Fruit fly (Drosophila melanogaster) whole organism, embryonic: ENCODE data around the gene CG32554.

Experiments used
- Antp ChIP-seq: fragments of 200-800 bp; sonication (Bioruptor generic); optimal IDR thresholded peaks from 3 replicates; lab custom pipeline; 2016; ENCODE audit warnings: missing biosample characterization, missing genetic modification characterization
- Atf3 ChIP-seq: fragments of 200-800 bp; sonication (Bioruptor generic); optimal IDR thresholded peaks from 3 replicates; lab custom pipeline; 2016; ENCODE audit warnings: missing biosample characterization, missing genetic modification characterization
- CG10431 ChIP-seq: fragments of 200-800 bp; sonication (Bioruptor generic); optimal IDR thresholded peaks from 3 replicates; lab custom pipeline; 2018; ENCODE audit warnings: missing biosample characterization, mild to moderate bottlenecking, missing genetic modification characterization
- CG10959 ChIP-seq: fragments of 200-800 bp; sonication (Bioruptor generic); IDR thresholded peaks from 2 replicates; pipeline ENCODE4 v1.3.6; 2022; ENCODE audit warnings: missing biosample characterization, missing genetic modification characterization
- CG11247 ChIP-seq: fragments of 200-800 bp; sonication (Bioruptor generic); IDR thresholded peaks from 2 replicates; pipeline ENCODE4 v1.3.6; 2022; ENCODE audit warnings: missing biosample characterization, missing genetic modification characterization
- CG12104 ChIP-seq: fragments of 200-800 bp; sonication (Bioruptor generic); optimal IDR thresholded peaks from 3 replicates; lab custom pipeline; 2016; ENCODE audit warnings: missing biosample characterization, missing genetic modification characterization
- CG14667 ChIP-seq: fragments of 200-800 bp; sonication (Bioruptor generic); IDR thresholded peaks from 2 replicates; pipeline ENCODE4 v1.3.6; 2022; ENCODE audit warnings: missing biosample characterization, missing genetic modification characterization
- CG17612 ChIP-seq: fragments of 200-800 bp; sonication (Bioruptor generic); IDR thresholded peaks from 2 replicates; pipeline ENCODE4 v1.3.6; 2022; ENCODE audit warnings: missing biosample characterization, missing genetic modification characterization
- CG18619 ChIP-seq: fragments of 200-800 bp; sonication (Bioruptor generic); optimal IDR thresholded peaks from 3 replicates; lab custom pipeline; 2017; ENCODE audit warnings: missing biosample characterization, mild to moderate bottlenecking, missing genetic modification characterization
- CG18764 ChIP-seq: fragments of 200-800 bp; sonication (Bioruptor generic); optimal IDR thresholded peaks from 3 replicates; lab custom pipeline; 2016; ENCODE audit warnings: missing biosample characterization, missing genetic modification characterization
- CG2120 ChIP-seq: fragments of 200-800 bp; sonication (Bioruptor generic); optimal IDR thresholded peaks from 3 replicates; lab custom pipeline; 2016; ENCODE audit warnings: missing biosample characterization, missing genetic modification characterization
- CG2889 ChIP-seq: fragments of 200-800 bp; sonication (Bioruptor generic); IDR thresholded peaks from 3 replicates; pipeline ENCODE4 v1.3.6; 2022; ENCODE audit warnings: missing biosample characterization, missing genetic modification characterization
- CG32772 ChIP-seq: fragments of 200-800 bp; sonication (Bioruptor generic); IDR thresholded peaks from 2 replicates; pipeline ENCODE4 v1.3.6; 2022; ENCODE audit warnings: missing biosample characterization, missing genetic modification characterization
- CG34224 ChIP-seq: fragments of 200-800 bp; sonication (Bioruptor generic); IDR thresholded peaks from 3 replicates; pipeline ENCODE4 v1.3.6; 2022; ENCODE audit warnings: missing biosample characterization, missing genetic modification characterization; ENCODE audit not compliant: partially characterized antibody
- CG3847 ChIP-seq: fragments of 200-800 bp; sonication (Bioruptor generic); IDR thresholded peaks from 2 replicates; pipeline ENCODE4 v1.3.6; 2022; ENCODE audit warnings: missing biosample characterization, missing genetic modification characterization
- CG43689 ChIP-seq: fragments of 200-800 bp; sonication (Bioruptor generic); IDR thresholded peaks from 2 replicates; pipeline ENCODE4 v1.3.6; 2022; ENCODE audit warnings: missing biosample characterization, missing genetic modification characterization
- CG5180 ChIP-seq: fragments of 200-800 bp; sonication (Bioruptor generic); optimal IDR thresholded peaks from 3 replicates; lab custom pipeline; 2017; ENCODE audit warnings: missing biosample characterization, missing genetic modification characterization, mild to moderate bottlenecking, moderate library complexity, missing genetic modification reagents
- CG8359 ChIP-seq: fragments of 200-800 bp; sonication (Bioruptor generic); optimal IDR thresholded peaks from 2 replicates; lab custom pipeline; 2017; ENCODE audit warnings: missing biosample characterization, mild to moderate bottlenecking, missing genetic modification characterization, borderline replicate concordance
- CG9215 ChIP-seq: fragments of 200-800 bp; sonication (Bioruptor generic); IDR thresholded peaks from 2 replicates; pipeline ENCODE4 v1.3.6; 2022; ENCODE audit warnings: missing biosample characterization, missing genetic modification characterization
- Camta ChIP-seq: fragments of 200-800 bp; sonication (Bioruptor generic); optimal IDR thresholded peaks from 2 replicates; lab custom pipeline; 2016; ENCODE audit warnings: missing biosample characterization, missing genetic modification characterization
- Gsc ChIP-seq: fragments of 200-800 bp; sonication (Bioruptor generic); IDR thresholded peaks from 2 replicates; pipeline ENCODE4 v1.3.6; 2022; ENCODE audit warnings: missing biosample characterization, missing genetic modification characterization
- Hmx ChIP-seq: fragments of 200-800 bp; sonication (Bioruptor generic); optimal IDR thresholded peaks from 2 replicates; lab custom pipeline; 2016; ENCODE audit warnings: missing biosample characterization, missing genetic modification characterization
- Hr51 ChIP-seq, 2 experiments: fragments of 200-800 bp; sonication (Bioruptor generic); optimal IDR thresholded peaks; 2 replicates in 1 of 2; 3 replicates in 1 of 2; lab custom pipeline; 2016 to 2018; ENCODE audit warnings: missing biosample characterization in 2 of 2, missing genetic modification characterization in 2 of 2, mild to moderate bottlenecking in 1 of 2, moderate library complexity in 1 of 2
- Max ChIP-seq: fragments of 200-800 bp; sonication (Bioruptor generic); optimal IDR thresholded peaks from 2 replicates; lab custom pipeline; 2016; ENCODE audit warnings: missing biosample characterization, mild to moderate bottlenecking, missing genetic modification characterization
- NfI ChIP-seq: fragments of 200-800 bp; sonication (Bioruptor generic); optimal IDR thresholded peaks from 3 replicates; lab custom pipeline; 2018; ENCODE audit warnings: missing biosample characterization, mild to moderate bottlenecking, missing genetic modification characterization, moderate library complexity
- Poxn ChIP-seq: fragments of 200-800 bp; sonication (Bioruptor generic); IDR thresholded peaks from 2 replicates; pipeline ENCODE4 v1.3.6; 2022; ENCODE audit warnings: missing biosample characterization, missing genetic modification characterization
- Sox102F ChIP-seq: fragments of 200-800 bp; sonication (Bioruptor generic); optimal IDR thresholded peaks from 2 replicates; lab custom pipeline; 2018; ENCODE audit warnings: missing biosample characterization, mild to moderate bottlenecking, missing genetic modification characterization, moderate library complexity
- YL-1 ChIP-seq: fragments of 200-800 bp; sonication (Bioruptor generic); optimal IDR thresholded peaks from 3 replicates; lab custom pipeline; 2017; ENCODE audit warnings: missing biosample characterization, mild to moderate bottlenecking, missing genetic modification characterization
- ap ChIP-seq: fragments of 200-800 bp; sonication (Bioruptor generic); IDR thresholded peaks from 2 replicates; pipeline ENCODE4 v1.3.6; 2022; ENCODE audit warnings: missing biosample characterization, missing genetic modification characterization
- ash1 ChIP-seq: fragments of 200-800 bp; sonication (Bioruptor generic); optimal IDR thresholded peaks from 2 replicates; lab custom pipeline; 2018; ENCODE audit warnings: missing biosample characterization, mild to moderate bottlenecking, missing genetic modification characterization
- croc ChIP-seq: fragments of 200-800 bp; sonication (Bioruptor generic); conservative IDR thresholded peaks from 3 replicates; pipeline ENCODE4 v1.3.6; 2022; ENCODE audit warnings: missing biosample characterization, missing genetic modification characterization
- en ChIP-seq: fragments of 200-800 bp; sonication (Bioruptor generic); optimal IDR thresholded peaks from 2 replicates; lab custom pipeline; 2016; ENCODE audit warnings: missing biosample characterization, missing genetic modification characterization
- eve ChIP-seq, 2 experiments: fragments of >200 bp; optimal IDR thresholded peaks; 2 replicates each; lab custom pipeline; 2017; ENCODE audit warnings: missing biosample characterization in 2 of 2, missing genetic modification characterization in 2 of 2
- eyg ChIP-seq: fragments of 200-800 bp; sonication (Bioruptor generic); optimal IDR thresholded peaks from 3 replicates; lab custom pipeline; 2016; ENCODE audit warnings: missing biosample characterization, missing genetic modification characterization
- fd102C ChIP-seq: fragments of 200-800 bp; sonication (Bioruptor generic); optimal IDR thresholded peaks from 2 replicates; lab custom pipeline; 2018; ENCODE audit warnings: missing biosample characterization, mild to moderate bottlenecking, missing genetic modification characterization, moderate library complexity
- fru ChIP-seq: fragments of >200 bp; optimal IDR thresholded peaks from 2 replicates; lab custom pipeline; 2017
- hth ChIP-seq: fragments of >200 bp; optimal IDR thresholded peaks from 2 replicates; lab custom pipeline; 2017; ENCODE audit warnings: inconsistent platforms
- inv ChIP-seq: fragments of 200-800 bp; sonication (Bioruptor generic); IDR thresholded peaks from 2 replicates; pipeline ENCODE4 v1.3.6; 2022; ENCODE audit warnings: missing biosample characterization, missing genetic modification characterization; ENCODE audit not compliant: partially characterized antibody
- jing ChIP-seq: fragments of 200-800 bp; sonication (Bioruptor generic); optimal IDR thresholded peaks from 2 replicates; lab custom pipeline; 2018; ENCODE audit warnings: missing biosample characterization, mild to moderate bottlenecking, missing genetic modification characterization
- ken ChIP-seq: fragments of 200-800 bp; sonication (Bioruptor generic); IDR thresholded peaks from 3 replicates; pipeline ENCODE4 v1.3.6; 2022; ENCODE audit warnings: missing biosample characterization, missing genetic modification characterization
- lola ChIP-seq, 3 experiments: fragments of >200 bp in 2 of 3; fragments of 200-800 bp in 1 of 3; sonication (Bioruptor generic) in 1 of 3; optimal IDR thresholded peaks; 2 replicates each; lab custom pipeline; 2017 to 2019; ENCODE audit warnings: missing biosample characterization in 3 of 3, missing genetic modification characterization in 3 of 3, mild to moderate bottlenecking in 1 of 3, moderate library complexity in 1 of 3
- nerfin-2 ChIP-seq: fragments of 200-800 bp; sonication (Bioruptor generic); IDR thresholded peaks from 2 replicates; pipeline ENCODE4 v1.3.6; 2022; ENCODE audit warnings: missing biosample characterization, missing genetic modification characterization; ENCODE audit not compliant: partially characterized antibody
- pros ChIP-seq: fragments of 200-800 bp; sonication (Bioruptor generic); optimal IDR thresholded peaks from 3 replicates; lab custom pipeline; 2019; ENCODE audit warnings: missing biosample characterization, mild to moderate bottlenecking, missing genetic modification characterization, moderate library complexity
- schlank ChIP-seq: fragments of 200-800 bp; sonication (Bioruptor generic); optimal IDR thresholded peaks from 2 replicates; lab custom pipeline; 2018; ENCODE audit warnings: missing biosample characterization, mild to moderate bottlenecking, missing genetic modification characterization
- sima ChIP-seq: fragments of 200-800 bp; sonication (Bioruptor generic); optimal IDR thresholded peaks from 2 replicates; lab custom pipeline; 2016; ENCODE audit warnings: missing biosample characterization, missing genetic modification characterization
- so ChIP-seq: fragments of 200-800 bp; sonication (Bioruptor generic); IDR thresholded peaks from 3 replicates; pipeline ENCODE4 v1.3.6; 2022; ENCODE audit warnings: missing biosample characterization, missing genetic modification characterization
- trem ChIP-seq: fragments of 200-800 bp; optimal IDR thresholded peaks from 3 replicates; lab custom pipeline; 2019; ENCODE audit warnings: missing biosample characterization, mild to moderate bottlenecking, missing genetic modification characterization, moderate library complexity
- twi ChIP-seq: fragments of 200-800 bp; optimal IDR thresholded peaks from 2 replicates; lab custom pipeline; 2019; ENCODE audit warnings: missing biosample characterization, mild to moderate bottlenecking, missing genetic modification characterization, moderate library complexity
- vnd ChIP-seq: fragments of 200-800 bp; sonication (Bioruptor generic); IDR thresholded peaks from 3 replicates; pipeline ENCODE4 v1.3.6; 2022; ENCODE audit warnings: missing biosample characterization, missing genetic modification characterization; ENCODE audit not compliant: partially characterized antibody

CG32554 gene

DNA sequence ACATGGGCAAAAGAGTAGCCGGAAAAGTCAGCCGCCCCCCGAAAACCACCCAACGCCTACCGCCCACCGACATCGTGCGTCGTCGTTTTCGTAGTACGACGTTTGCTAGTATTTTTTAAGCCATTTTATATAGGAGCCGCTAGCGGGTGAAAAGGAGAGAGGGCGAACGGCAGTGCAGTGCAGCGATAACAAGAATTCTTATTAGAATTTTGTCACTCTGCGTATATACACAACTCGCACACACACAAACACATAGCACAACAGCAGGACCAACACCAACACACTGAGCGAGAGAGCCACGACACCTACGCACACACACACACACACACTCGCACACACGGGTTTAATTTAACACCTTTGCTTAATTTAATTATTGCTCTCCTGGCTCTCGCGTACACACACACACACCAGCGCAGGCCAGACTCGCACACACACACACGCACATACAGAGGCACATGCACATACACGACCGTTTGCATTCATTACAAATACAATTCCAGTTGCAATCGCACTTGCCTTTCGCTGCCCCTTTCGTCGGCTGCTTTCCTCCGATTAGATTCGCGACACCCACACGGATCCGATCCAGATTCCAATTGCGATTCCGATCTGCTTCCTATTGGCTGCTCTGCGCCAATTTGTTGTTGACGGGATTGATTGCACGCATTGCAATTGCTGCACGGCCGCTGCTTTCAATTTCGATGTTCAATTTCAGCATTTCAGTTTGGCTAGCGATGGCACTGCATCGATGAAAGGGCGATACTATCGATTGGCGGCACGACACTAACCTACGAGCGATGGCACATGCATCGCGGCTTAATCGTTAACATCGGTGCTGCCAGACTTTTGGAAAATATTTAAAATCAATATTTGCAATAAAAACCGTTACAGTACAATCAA lies 25.4 kb downstream of the CG32554 start, which contains the start of gene Socs16D (continued):
- TF ChIP-seq sima (GFP tag; lab: Kevin White, UChicago) = no peak
- TF ChIP-seq inv (GFP tag; lab: Robert Waterston, UW) = peak; percentile 98
- TF ChIP-seq fru = no peak
- TF ChIP-seq CG43689 (GFP tag; lab: Robert Waterston, UW) = no peak
- TF ChIP-seq schlank (tag; lab: Kevin White, UChicago) = no peak
- TF ChIP-seq CG18764 (GFP tag; lab: Kevin White, UChicago) = no peak
- TF ChIP-seq CG3847 (GFP tag; lab: Robert Waterston, UW) = peak; percentile 89
- no peak for TF ChIP-seq Atf3
- no peak for TF ChIP-seq CG2889
- TF ChIP-seq ken (GFP tag; lab: Robert Waterston, UW) = 0 out of 3 replicates have a peak, but pooled peaks have one; percentile 34
- peak in 1 of 2 experiments; percentile 56 for TF ChIP-seq Hr51 (GFP tag; optimal IDR thresholded peaks at IDR 0.05; lab: Kevin White, UChicago)
- no peak for TF ChIP-seq fd102C
- TF ChIP-seq CG9215 (GFP tag; lab: Robert Waterston, UW) = no peak
- TF ChIP-seq CG14667 (GFP tag; lab: Robert Waterston, UW) = no peak
- TF ChIP-seq Antp (GFP tag; lab: Kevin White, UChicago) = peak; percentile 55
- TF ChIP-seq CG12104 (GFP tag; lab: Kevin White, UChicago) = no peak
- no peak for TF ChIP-seq ash1 (GFP tag; lab: Kevin White, UChicago)
- TF ChIP-seq CG32772 = no peak
- TF ChIP-seq CG10431 (GFP tag; lab: Kevin White, UChicago) = no peak
- peak; percentile 96 for TF ChIP-seq CG34224 (GFP tag; lab: Robert Waterston, UW)
- peak; percentile 94 for TF ChIP-seq vnd (GFP tag; lab: Robert Waterston, UW)
- TF ChIP-seq trem = peak; percentile 78
- TF ChIP-seq nerfin-2 (GFP tag; lab: Robert Waterston, UW) = peak; percentile 93
- TF ChIP-seq Max (GFP tag; lab: Kevin White, UChicago) = peak; percentile 34
- TF ChIP-seq CG10959 (GFP tag; lab: Robert Waterston, UW) = no peak
- no peak for TF ChIP-seq Hmx (GFP tag; lab: Kevin White, UChicago)
- TF ChIP-seq CG5180 = no peak
- no peak for TF ChIP-seq Poxn (GFP tag; lab: Robert Waterston, UW)
- TF ChIP-seq Gsc (GFP tag; lab: Robert Waterston, UW) = no peak
- TF ChIP-seq CG11247 (GFP tag; lab: Robert Waterston, UW) = no peak
- TF ChIP-seq CG2120 = peak; percentile 52
- peak; percentile 23; the same call in 1 of the 3 replicates for TF ChIP-seq so (GFP tag; lab: Robert Waterston, UW)
- TF ChIP-seq lola (GFP tag; optimal IDR thresholded peaks at IDR 0.05; lab: Kevin White, UChicago) = peak in 1 of 3 experiments; percentile 79
- peak; percentile 28 for TF ChIP-seq eyg (GFP tag; lab: Kevin White, UChicago)
- no peak for TF ChIP-seq pros (GFP tag; lab: Kevin White, UChicago)
- TF ChIP-seq NfI = peak; percentile 2
- no peak for TF ChIP-seq Sox102F (GFP tag; lab: Kevin White, UChicago)
- TF ChIP-seq YL-1 (GFP tag; lab: Kevin White, UChicago) = peak; percentile 61
- TF ChIP-seq jing (GFP tag; lab: Kevin White, UChicago) = no peak
- no peak for TF ChIP-seq CG18619 (GFP tag; lab: Kevin White, UChicago)
- no peak for TF ChIP-seq CG8359
- TF ChIP-seq en (GFP tag; lab: Kevin White, UChicago) = no peak
- TF ChIP-seq ap (GFP tag; lab: Robert Waterston, UW) = no peak
- TF ChIP-seq croc = no peak
- peak; percentile 43 for TF ChIP-seq Camta (GFP tag; lab: Kevin White, UChicago)
- no peak for TF ChIP-seq CG17612 (GFP tag; lab: Robert Waterston, UW)
- TF ChIP-seq hth = no peak
- TF ChIP-seq twi (tag; lab: Kevin White, UChicago) = no peak
- TF ChIP-seq eve (GFP tag; optimal IDR thresholded peaks at IDR 0.05; lab: Kevin White, UChicago) = no peak
